Fruit fly (Drosophila melanogaster) whole organism, prepupa: ENCODE data around the gene Dip-B.
A peak's percentile ranks its signal among the peaks of the same experiment; 100 is the strongest.

Source experiments
- CG11762 ChIP-seq: fragments of 200-800 bp; sonication (Bioruptor generic); optimal IDR thresholded peaks from 3 replicates; lab custom pipeline; 2016; ENCODE audit warnings: missing biosample characterization, missing genetic modification characterization; ENCODE audit not compliant: insufficient read depth
- CG11902 ChIP-seq: fragments of 200-800 bp; sonication (Bioruptor generic); optimal IDR thresholded peaks from 3 replicates; lab custom pipeline; 2016; ENCODE audit warnings: missing biosample characterization, missing genetic modification characterization
- CG15336 ChIP-seq: fragments of 200-800 bp; sonication (Bioruptor generic); IDR thresholded peaks from 2 replicates; pipeline ENCODE4 v1.3.6; 2022; ENCODE audit warnings: missing biosample characterization, missing genetic modification characterization
- CG3032 ChIP-seq: fragments of 200-800 bp; optimal IDR thresholded peaks from 2 replicates; lab custom pipeline; 2019; ENCODE audit warnings: missing biosample characterization, mild to moderate bottlenecking, missing genetic modification characterization, moderate library complexity
- CG31627 ChIP-seq: fragments of 200-800 bp; sonication (Bioruptor generic); optimal IDR thresholded peaks from 3 replicates; lab custom pipeline; 2016; ENCODE audit warnings: missing biosample characterization, missing genetic modification characterization
- CG32006 ChIP-seq: fragments of 200-800 bp; sonication (Bioruptor generic); optimal IDR thresholded peaks from 3 replicates; lab custom pipeline; 2017; ENCODE audit warnings: missing biosample characterization, mild to moderate bottlenecking, missing genetic modification characterization
- CG34406 ChIP-seq: fragments of 200-800 bp; sonication (Bioruptor generic); optimal IDR thresholded peaks from 3 replicates; lab custom pipeline; 2016; ENCODE audit warnings: missing biosample characterization, missing genetic modification characterization
- CG3919 ChIP-seq: fragments of 200-800 bp; sonication (Bioruptor generic); optimal IDR thresholded peaks from 3 replicates; lab custom pipeline; 2016; ENCODE audit warnings: missing biosample characterization, missing genetic modification characterization
- CG4318 ChIP-seq: fragments of 200-800 bp; sonication (Bioruptor generic); optimal IDR thresholded peaks from 3 replicates; lab custom pipeline; 2017; ENCODE audit warnings: missing biosample characterization, mild to moderate bottlenecking, missing genetic modification characterization
- CG6163 ChIP-seq: fragments of 200-800 bp; sonication (Bioruptor generic); IDR thresholded peaks from 3 replicates; pipeline ENCODE4 v1.3.6; 2022; ENCODE audit warnings: missing biosample characterization, missing genetic modification characterization
- CG6792 ChIP-seq: fragments of 200-800 bp; sonication (Bioruptor generic); optimal IDR thresholded peaks from 3 replicates; lab custom pipeline; 2016; ENCODE audit warnings: missing biosample characterization, missing genetic modification characterization
- CG6808 ChIP-seq: fragments of 200-800 bp; sonication (Bioruptor generic); optimal IDR thresholded peaks from 3 replicates; lab custom pipeline; 2017; ENCODE audit warnings: missing biosample characterization, missing genetic modification characterization, mild to moderate bottlenecking, moderate library complexity, missing genetic modification reagents
- CG8319 ChIP-seq: fragments of 200-800 bp; sonication (Bioruptor generic); optimal IDR thresholded peaks from 3 replicates; lab custom pipeline; 2016; ENCODE audit warnings: missing biosample characterization, missing genetic modification characterization
- CG8632 ChIP-seq: fragments of 200-800 bp; sonication (Bioruptor generic); optimal IDR thresholded peaks from 3 replicates; lab custom pipeline; 2016; ENCODE audit warnings: missing biosample characterization, missing genetic modification characterization
- Eip75B ChIP-seq: fragments of 200-800 bp; sonication (Bioruptor generic); optimal IDR thresholded peaks from 3 replicates; lab custom pipeline; 2016; ENCODE audit warnings: missing biosample characterization, missing genetic modification characterization
- Eip78C ChIP-seq: fragments of 200-800 bp; sonication (Bioruptor generic); peaks from one replicate; lab custom pipeline; 2016; ENCODE audit warnings: missing biosample characterization, missing genetic modification characterization
- Eip93F ChIP-seq: fragments of 200-800 bp; sonication (Bioruptor generic); optimal IDR thresholded peaks from 2 replicates; lab custom pipeline; 2016; ENCODE audit warnings: missing biosample characterization, mild to moderate bottlenecking, missing genetic modification characterization
- Ets21C ChIP-seq: fragments of 200-800 bp; sonication (Bioruptor generic); optimal IDR thresholded peaks from 3 replicates; lab custom pipeline; 2016; ENCODE audit warnings: missing biosample characterization, missing genetic modification characterization
- Ets96B ChIP-seq: fragments of 200-800 bp; optimal IDR thresholded peaks from 2 replicates; lab custom pipeline; 2019; ENCODE audit warnings: missing biosample characterization, mild to moderate bottlenecking, missing genetic modification characterization, moderate library complexity
- Gug ChIP-seq: fragments of 200-800 bp; sonication (Bioruptor generic); IDR thresholded peaks from 2 replicates; pipeline ENCODE4 v1.3.6; 2022; ENCODE audit warnings: missing biosample characterization, missing genetic modification characterization
- Hr38 ChIP-seq: sonication (Bioruptor generic); optimal IDR thresholded peaks from 2 replicates; lab custom pipeline; 2016; ENCODE audit warnings: missing biosample characterization, missing genetic modification characterization
- Smox ChIP-seq: fragments of 200-800 bp; sonication (Bioruptor generic); optimal IDR thresholded peaks from 3 replicates; lab custom pipeline; 2016; ENCODE audit warnings: missing biosample characterization, missing genetic modification characterization
- Sox14 ChIP-seq: fragments of 200-800 bp; sonication (Bioruptor generic); optimal IDR thresholded peaks from 3 replicates; lab custom pipeline; 2016; ENCODE audit warnings: missing biosample characterization, missing genetic modification characterization
- Sox15 ChIP-seq: fragments of 200-800 bp; sonication (Bioruptor generic); optimal IDR thresholded peaks from 3 replicates; lab custom pipeline; 2016; ENCODE audit warnings: missing biosample characterization, missing genetic modification characterization
- achi ChIP-seq: fragments of 200-800 bp; sonication (Bioruptor generic); optimal IDR thresholded peaks from 3 replicates; lab custom pipeline; 2016; ENCODE audit warnings: missing biosample characterization, missing genetic modification characterization
- acj6 ChIP-seq: fragments of 200-800 bp; sonication (Bioruptor generic); optimal IDR thresholded peaks from 3 replicates; lab custom pipeline; 2016; ENCODE audit warnings: missing biosample characterization, missing genetic modification characterization
- dsx ChIP-seq: fragments of 200-800 bp; optimal IDR thresholded peaks from 3 replicates; lab custom pipeline; 2019; ENCODE audit warnings: missing biosample characterization, mild to moderate bottlenecking, missing genetic modification characterization, moderate library complexity; ENCODE audit not compliant: poor library complexity, severe bottlenecking
- eg ChIP-seq: fragments of 200-800 bp; sonication (Bioruptor generic); IDR thresholded peaks from 3 replicates; pipeline ENCODE4 v1.3.6; 2022; ENCODE audit warnings: missing biosample characterization, missing genetic modification characterization
- esn ChIP-seq: fragments of 200-800 bp; sonication (Bioruptor generic); optimal IDR thresholded peaks from 2 replicates; lab custom pipeline; 2016; ENCODE audit warnings: missing biosample characterization, mild to moderate bottlenecking, missing genetic modification characterization, moderate library complexity
- fd59A ChIP-seq: fragments of 200-800 bp; sonication (Bioruptor generic); optimal IDR thresholded peaks from 2 replicates; lab custom pipeline; 2017; ENCODE audit warnings: missing biosample characterization, mild to moderate bottlenecking, missing genetic modification characterization, missing genetic modification reagents
- fd85E ChIP-seq: fragments of 200-800 bp; sonication (Bioruptor generic); optimal IDR thresholded peaks from 3 replicates; lab custom pipeline; 2016; ENCODE audit warnings: missing biosample characterization, missing genetic modification characterization
- lz ChIP-seq: fragments of 200-800 bp; sonication (Bioruptor generic); optimal IDR thresholded peaks from 3 replicates; lab custom pipeline; 2016; ENCODE audit warnings: missing biosample characterization, missing genetic modification characterization
- net ChIP-seq: fragments of 200-800 bp; sonication (Bioruptor generic); optimal IDR thresholded peaks from 3 replicates; lab custom pipeline; 2016; ENCODE audit warnings: missing biosample characterization, missing genetic modification characterization
- pdm3 ChIP-seq: fragments of 200-800 bp; sonication (Bioruptor generic); optimal IDR thresholded peaks from 3 replicates; lab custom pipeline; 2016; ENCODE audit warnings: missing biosample characterization, missing genetic modification characterization
- salr ChIP-seq, 2 experiments: fragments of 200-800 bp; sonication (Bioruptor generic); optimal IDR thresholded peaks; 3 replicates each; lab custom pipeline; 2016 to 2018; ENCODE audit warnings: missing biosample characterization in 2 of 2, missing genetic modification characterization in 2 of 2, mild to moderate bottlenecking in 1 of 2
- spab ChIP-seq: fragments of 200-800 bp; sonication (Bioruptor generic); optimal IDR thresholded peaks from 2 replicates; lab custom pipeline; 2017; ENCODE audit warnings: missing biosample characterization, mild to moderate bottlenecking, missing genetic modification characterization, missing genetic modification reagents

The Dip-B gene

dm6 chr3R:13807906-13808305, 25.8 kb downstream of the Dip-B start (continued):
- TF ChIP-seq net (GFP tag; lab: Kevin White, UChicago): peak; percentile 68
- peak; percentile 41; the same call in 2 of the 3 replicates for TF ChIP-seq eg
- TF ChIP-seq pdm3: peak; percentile 68
- TF ChIP-seq Eip78C (GFP tag; lab: Kevin White, UChicago): peak; percentile 94
- TF ChIP-seq CG6163 (GFP tag; lab: Robert Waterston, UW): no peak
- peak; percentile 31 for TF ChIP-seq CG8319
- peak; percentile 43 for TF ChIP-seq CG3032 (tag; lab: Kevin White, UChicago)
- peak; percentile 37 for TF ChIP-seq Sox15
- peak; percentile 62 for TF ChIP-seq CG3919 (GFP tag; lab: Kevin White, UChicago)
- peak; percentile 12 for TF ChIP-seq spab (GFP tag; lab: Kevin White, UChicago)
- peak; percentile 8 for TF ChIP-seq CG11762 (GFP tag; lab: Kevin White, UChicago)
- TF ChIP-seq Ets21C (GFP tag; lab: Kevin White, UChicago): no peak
- TF ChIP-seq Ets96B (tag; lab: Kevin White, UChicago): peak; percentile 41
- peak; percentile 50 for TF ChIP-seq CG34406 (GFP tag; lab: Kevin White, UChicago)
- peak; percentile 18 for TF ChIP-seq dsx
- TF ChIP-seq Gug (GFP tag; lab: Robert Waterston, UW): peak; percentile 44; the same call in 1 of the 2 replicates
- peak; percentile 51 for TF ChIP-seq acj6 (GFP tag; lab: Kevin White, UChicago)
- no peak for TF ChIP-seq fd85E (GFP tag; lab: Kevin White, UChicago)
- peak; percentile 47 for TF ChIP-seq CG6808
- peak; percentile 53 for TF ChIP-seq fd59A (GFP tag; lab: Kevin White, UChicago)
- no peak for TF ChIP-seq CG11902 (GFP tag; lab: Kevin White, UChicago)
- TF ChIP-seq Eip93F (GFP tag; lab: Kevin White, UChicago): no peak
- peak; percentile 90 for TF ChIP-seq CG32006 (GFP tag; lab: Kevin White, UChicago)
- TF ChIP-seq lz: peak; percentile 46
- TF ChIP-seq, all 60 proteins: peak for 44

dm6 chr3R:13809261-13809660, 27.2 kb downstream of the Dip-B start:
- TF ChIP-seq pdm3 (no peak), esn (GFP tag; lab: Kevin White, UChicago) (no peak), CG34406 (GFP tag; lab: Kevin White, UChicago) (no peak), Sox14 (GFP tag; lab: Kevin White, UChicago) (no peak), achi (GFP tag; lab: Kevin White, UChicago) (no peak), CG6163 (GFP tag; lab: Robert Waterston, UW) (no peak), CG4318 (GFP tag; lab: Kevin White, UChicago) (no peak), CG15336 (GFP tag; lab: Robert Waterston, UW) (no peak), acj6 (GFP tag; lab: Kevin White, UChicago) (no peak), CG31627 (no peak)

- no peak for TF ChIP-seq CG6792 (GFP tag; lab: Kevin White, UChicago)
- no peak for TF ChIP-seq Eip75B (GFP tag; lab: Kevin White, UChicago)
- TF ChIP-seq CG31627: no peak
- no peak for TF ChIP-seq Gug (GFP tag; lab: Robert Waterston, UW)
- no peak for TF ChIP-seq Sox14 (GFP tag; lab: Kevin White, UChicago)
- no peak for TF ChIP-seq salr (GFP tag; optimal IDR thresholded peaks at IDR 0.05; lab: Kevin White, UChicago)
- no peak for TF ChIP-seq Smox (GFP tag; lab: Kevin White, UChicago)
- no peak for TF ChIP-seq achi (GFP tag; lab: Kevin White, UChicago)
- no peak for TF ChIP-seq spab (GFP tag; lab: Kevin White, UChicago)
- no peak for TF ChIP-seq CG8632 (GFP tag; lab: Kevin White, UChicago)
- TF ChIP-seq Hr38 (GFP tag; lab: Kevin White, UChicago): no peak
- no peak for TF ChIP-seq CG11762 (GFP tag; lab: Kevin White, UChicago)
- no peak for TF ChIP-seq Ets96B (tag; lab: Kevin White, UChicago)
Measured at dm6 chr3R:13810308-13810707, 28.2 kb downstream of the Dip-B start.
